Fruit fly (Drosophila melanogaster) whole organism, embryonic: Measurements from ENCODE around the gene AlaRS-m.

Experiments
- Atf6 ChIP-seq: fragments of 200-800 bp; sonication (Bioruptor generic); IDR thresholded peaks from 2 replicates; pipeline ENCODE4 v1.3.6; 2022; ENCODE audit warnings: missing biosample characterization, missing genetic modification characterization
- CG11085 ChIP-seq: fragments of 200-800 bp; sonication (Bioruptor generic); IDR thresholded peaks from 2 replicates; pipeline ENCODE4 v1.3.6; 2022; ENCODE audit warnings: missing biosample characterization, missing genetic modification characterization
- CG12155 ChIP-seq: fragments of 200-800 bp; sonication (Bioruptor generic); optimal IDR thresholded peaks from 3 replicates; lab custom pipeline; 2016; ENCODE audit warnings: missing biosample characterization, missing genetic modification characterization
- CG12659 ChIP-seq: fragments of 200-800 bp; sonication (Bioruptor generic); optimal IDR thresholded peaks from 3 replicates; lab custom pipeline; 2017; ENCODE audit warnings: mild to moderate bottlenecking, missing biosample characterization, missing genetic modification reagents, missing genetic modification characterization
- CG15011 ChIP-seq: fragments of 200-800 bp; sonication (Bioruptor generic); optimal IDR thresholded peaks from 3 replicates; lab custom pipeline; 2018; ENCODE audit warnings: missing biosample characterization, mild to moderate bottlenecking, missing genetic modification characterization
- CG15073 ChIP-seq: fragments of 200-800 bp; sonication (Bioruptor generic); optimal IDR thresholded peaks from 2 replicates; lab custom pipeline; 2016; ENCODE audit warnings: missing biosample characterization, missing genetic modification characterization
- CG2129 ChIP-seq: fragments of 200-800 bp; sonication (Bioruptor generic); IDR thresholded peaks from 2 replicates; pipeline ENCODE4 v1.3.6; 2022; ENCODE audit warnings: missing biosample characterization, missing genetic modification characterization; ENCODE audit not compliant: partially characterized antibody
- CG2678 ChIP-seq: fragments of 200-800 bp; sonication (Bioruptor generic); optimal IDR thresholded peaks from 3 replicates; lab custom pipeline; 2019; ENCODE audit warnings: missing biosample characterization, mild to moderate bottlenecking, missing genetic modification characterization, moderate library complexity
- CG2889 ChIP-seq: fragments of 200-800 bp; sonication (Bioruptor generic); IDR thresholded peaks from 3 replicates; pipeline ENCODE4 v1.3.6; 2022; ENCODE audit warnings: missing biosample characterization, missing genetic modification characterization
- CG33557 ChIP-seq: fragments of 200-800 bp; sonication (Bioruptor generic); optimal IDR thresholded peaks from 2 replicates; lab custom pipeline; 2019; ENCODE audit warnings: missing biosample characterization, mild to moderate bottlenecking, missing genetic modification characterization, moderate library complexity
- CG42726 ChIP-seq: fragments of 200-800 bp; sonication (Bioruptor generic); IDR thresholded peaks from 2 replicates; pipeline ENCODE4 v1.3.6; 2022; ENCODE audit warnings: missing biosample characterization, missing genetic modification characterization; ENCODE audit not compliant: partially characterized antibody
- CG7786 ChIP-seq: fragments of 200-800 bp; sonication (Bioruptor generic); optimal IDR thresholded peaks from 2 replicates; lab custom pipeline; 2016; ENCODE audit warnings: missing biosample characterization, missing genetic modification characterization
- CG7928 ChIP-seq: fragments of 200-800 bp; sonication (Bioruptor generic); optimal IDR thresholded peaks from 2 replicates; lab custom pipeline; 2017; ENCODE audit warnings: missing biosample characterization, mild to moderate bottlenecking, missing genetic modification characterization
- CG7963 ChIP-seq: fragments of 200-800 bp; sonication (Bioruptor generic); IDR thresholded peaks from 3 replicates; pipeline ENCODE4 v1.3.6; 2022; ENCODE audit warnings: missing biosample characterization, missing genetic modification characterization; ENCODE audit not compliant: partially characterized antibody
- D ChIP-seq, 2 experiments: fragments of 200-800 bp in 1 of 2; fragments of >200 bp in 1 of 2; sonication (Bioruptor generic) in 1 of 2; optimal IDR thresholded peaks; 2 replicates in 1 of 2; 3 replicates in 1 of 2; lab custom pipeline; 2017; ENCODE audit warnings: mild to moderate bottlenecking in 1 of 2, missing biosample characterization in 1 of 2, missing genetic modification characterization in 1 of 2, missing genetic modification reagents in 1 of 2
- Dfd ChIP-seq, 2 experiments: fragments of >200 bp; optimal IDR thresholded peaks; 2 replicates each; lab custom pipeline; 2017; ENCODE audit warnings: missing biosample characterization in 2 of 2, missing genetic modification characterization in 2 of 2
- Elba2 ChIP-seq: fragments of 200-800 bp; sonication (Bioruptor generic); optimal IDR thresholded peaks from 3 replicates; lab custom pipeline; 2016; ENCODE audit warnings: missing biosample characterization, missing genetic modification characterization
- H2.0 ChIP-seq: fragments of 200-800 bp; sonication (Bioruptor generic); IDR thresholded peaks from 2 replicates; pipeline ENCODE4 v1.3.6; 2022; ENCODE audit warnings: missing biosample characterization, missing genetic modification characterization
- HHEX ChIP-seq: fragments of 200-800 bp; sonication (Bioruptor generic); optimal IDR thresholded peaks from 3 replicates; lab custom pipeline; 2017; ENCODE audit warnings: missing biosample characterization, mild to moderate bottlenecking, missing genetic modification characterization, missing genetic modification reagents
- Hand ChIP-seq: fragments of 200-800 bp; sonication (Bioruptor generic); optimal IDR thresholded peaks from 2 replicates; lab custom pipeline; 2017; ENCODE audit warnings: mild to moderate bottlenecking, missing biosample characterization, missing genetic modification reagents, missing genetic modification characterization
- MESR4 ChIP-seq: fragments of 200-800 bp; sonication (Bioruptor generic); optimal IDR thresholded peaks from 2 replicates; lab custom pipeline; 2018; ENCODE audit warnings: missing biosample characterization, mild to moderate bottlenecking, missing genetic modification characterization, moderate library complexity
- NfI ChIP-seq: fragments of 200-800 bp; sonication (Bioruptor generic); optimal IDR thresholded peaks from 3 replicates; lab custom pipeline; 2018; ENCODE audit warnings: missing biosample characterization, mild to moderate bottlenecking, missing genetic modification characterization, moderate library complexity
- Rfx ChIP-seq: fragments of 200-800 bp; sonication (Bioruptor generic); IDR thresholded peaks from 2 replicates; pipeline ENCODE4 v1.3.6; 2022; ENCODE audit warnings: missing biosample characterization, missing genetic modification characterization
- TFAM ChIP-seq: fragments of 200-800 bp; sonication (Bioruptor generic); optimal IDR thresholded peaks from 2 replicates; lab custom pipeline; 2017; ENCODE audit warnings: missing biosample characterization, missing genetic modification characterization, inconsistent platforms
- ab ChIP-seq: fragments of 200-800 bp; sonication (Bioruptor generic); optimal IDR thresholded peaks from 2 replicates; lab custom pipeline; 2016; ENCODE audit warnings: missing biosample characterization, missing genetic modification characterization
- al ChIP-seq: fragments of 200-800 bp; sonication (Bioruptor generic); IDR thresholded peaks from 2 replicates; pipeline ENCODE4 v1.3.6; 2022; ENCODE audit warnings: missing biosample characterization, missing genetic modification characterization
- amos ChIP-seq: fragments of 200-800 bp; sonication (Bioruptor generic); IDR thresholded peaks from 2 replicates; pipeline ENCODE4 v1.3.6; 2022; ENCODE audit warnings: missing biosample characterization, missing genetic modification characterization; ENCODE audit not compliant: partially characterized antibody
- bcd ChIP-seq: fragments of 200-800 bp; sonication (Bioruptor generic); optimal IDR thresholded peaks from 2 replicates; lab custom pipeline; 2017; ENCODE audit warnings: missing biosample characterization, mild to moderate bottlenecking, missing genetic modification characterization
- chinmo ChIP-seq: fragments of 200-800 bp; sonication (Bioruptor generic); IDR thresholded peaks from 4 replicates; pipeline ENCODE4 v1.3.6; 2022; ENCODE audit warnings: missing biosample characterization, missing genetic modification characterization; ENCODE audit not compliant: partially characterized antibody
- dati ChIP-seq: fragments of 200-800 bp; sonication (Bioruptor generic); IDR thresholded peaks from 2 replicates; pipeline ENCODE4 v1.3.6; 2022; ENCODE audit warnings: missing biosample characterization, missing genetic modification characterization
- emc ChIP-seq: fragments of 200-800 bp; sonication (Bioruptor generic); optimal IDR thresholded peaks from 2 replicates; lab custom pipeline; 2016; ENCODE audit warnings: missing biosample characterization, missing genetic modification characterization
- eve ChIP-seq, 2 experiments: fragments of >200 bp; optimal IDR thresholded peaks; 2 replicates each; lab custom pipeline; 2017; ENCODE audit warnings: missing biosample characterization in 2 of 2, missing genetic modification characterization in 2 of 2
- eyg ChIP-seq: fragments of 200-800 bp; sonication (Bioruptor generic); optimal IDR thresholded peaks from 3 replicates; lab custom pipeline; 2016; ENCODE audit warnings: missing biosample characterization, missing genetic modification characterization
- ham ChIP-seq: fragments of 200-800 bp; sonication (Bioruptor generic); IDR thresholded peaks from 2 replicates; pipeline ENCODE4 v1.3.6; 2022; ENCODE audit warnings: missing biosample characterization, missing genetic modification characterization
- hbn ChIP-seq: fragments of 200-800 bp; sonication (Bioruptor generic); IDR thresholded peaks from 2 replicates; pipeline ENCODE4 v1.3.6; 2022; ENCODE audit warnings: missing biosample characterization, missing genetic modification characterization; ENCODE audit not compliant: partially characterized antibody
- jumu ChIP-seq: fragments of 200-800 bp; sonication (Bioruptor generic); optimal IDR thresholded peaks from 3 replicates; lab custom pipeline; 2016; ENCODE audit warnings: missing biosample characterization, missing genetic modification characterization
- nau ChIP-seq: fragments of 200-800 bp; sonication (Bioruptor generic); optimal IDR thresholded peaks from 3 replicates; lab custom pipeline; 2017; ENCODE audit warnings: missing biosample characterization, mild to moderate bottlenecking, missing genetic modification characterization, missing genetic modification reagents
- otp ChIP-seq: fragments of 200-800 bp; sonication (Bioruptor generic); IDR thresholded peaks from 3 replicates; pipeline ENCODE4, ENCODE4 v1.3.6; 2022; ENCODE audit warnings: missing biosample characterization, missing genetic modification characterization
- pan ChIP-seq, 4 experiments: fragments of >200 bp in 3 of 4; fragments of 200-800 bp in 1 of 4; sonication (Bioruptor generic) in 1 of 4; optimal IDR thresholded peaks in 3 of 4; IDR thresholded peaks in 1 of 4; 2 replicates each; pipeline versions ENCODE4 v1.3.6 to Lab custom; 2017 to 2022; ENCODE audit warnings: missing biosample characterization in 2 of 4, missing genetic modification characterization in 2 of 4, mixed read lengths in 1 of 4
- prd ChIP-seq, 3 experiments: fragments of >200 bp in 2 of 3; fragments of 200-800 bp in 1 of 3; sonication (Bioruptor generic) in 1 of 3; optimal IDR thresholded peaks in 2 of 3; IDR thresholded peaks in 1 of 3; 2 replicates in 2 of 3; 3 replicates in 1 of 3; pipeline versions ENCODE4 v1.3.6 to Lab custom; 2017 to 2022; ENCODE audit warnings: missing biosample characterization in 1 of 3, missing genetic modification characterization in 1 of 3
- sim ChIP-seq: fragments of 200-800 bp; sonication (Bioruptor generic); IDR thresholded peaks from 2 replicates; pipeline ENCODE4 v1.3.6; 2022; ENCODE audit warnings: missing biosample characterization, missing genetic modification characterization
- sqz ChIP-seq: fragments of 200-800 bp; sonication (Bioruptor generic); optimal IDR thresholded peaks from 3 replicates; lab custom pipeline; 2018; ENCODE audit warnings: missing biosample characterization, mild to moderate bottlenecking, missing genetic modification characterization
- sug ChIP-seq: fragments of 200-800 bp; optimal IDR thresholded peaks from 2 replicates; lab custom pipeline; 2019; ENCODE audit warnings: missing biosample characterization, mild to moderate bottlenecking, missing genetic modification characterization, moderate library complexity
- tgo ChIP-seq: fragments of 200-800 bp; sonication (Bioruptor generic); IDR thresholded peaks from 3 replicates; pipeline ENCODE4 v1.3.6; 2022; ENCODE audit warnings: missing biosample characterization, missing genetic modification characterization
- wek ChIP-seq: fragments of 200-800 bp; sonication (Bioruptor generic); optimal IDR thresholded peaks from 3 replicates; lab custom pipeline; 2018; ENCODE audit warnings: missing biosample characterization, mild to moderate bottlenecking, missing genetic modification characterization, moderate library complexity
- wor ChIP-seq: fragments of 200-800 bp; sonication (Bioruptor generic); IDR thresholded peaks from 2 replicates; pipeline ENCODE4 v1.3.6; 2022; ENCODE audit warnings: missing biosample characterization, missing genetic modification characterization
- yki ChIP-seq: fragments of >200 bp; optimal IDR thresholded peaks from 3 replicates; lab custom pipeline; 2018

Gene AlaRS-m

DNA sequence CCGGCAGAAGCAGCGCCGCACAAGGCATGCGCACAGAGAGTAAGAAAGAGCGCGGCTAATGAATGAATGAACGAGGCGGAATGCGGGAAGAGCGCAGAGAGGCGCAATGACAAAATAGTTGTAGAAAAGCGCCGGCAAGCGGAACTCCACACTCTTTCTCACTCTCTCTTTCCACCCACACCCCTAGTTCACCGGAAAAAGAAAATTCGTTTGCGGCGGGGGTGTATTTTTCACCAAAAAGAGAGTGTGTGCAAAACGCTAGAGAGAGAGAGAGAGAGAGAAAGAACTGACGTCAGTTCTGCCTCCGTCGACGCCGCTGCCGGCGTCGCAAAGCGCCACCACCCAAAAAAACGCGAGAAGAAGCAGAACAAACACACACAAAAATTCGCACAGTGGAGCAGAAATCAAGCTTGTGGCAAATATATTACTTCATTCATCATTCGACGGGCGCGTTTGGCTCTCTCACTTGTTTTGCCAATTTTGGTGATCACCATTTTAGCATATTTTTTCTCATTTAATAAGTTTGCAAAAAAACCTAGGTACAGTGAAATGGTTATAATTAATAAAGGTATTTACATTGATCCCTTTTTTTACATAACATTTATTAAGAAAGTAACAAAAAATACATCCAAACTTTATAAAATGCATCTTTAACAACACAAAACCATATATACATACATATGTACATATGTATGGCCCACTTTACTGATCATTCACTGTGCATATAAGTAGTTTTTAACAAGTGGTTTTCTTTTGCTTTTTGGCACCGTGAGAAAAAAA lies 39.2 kb downstream of the AlaRS-m start (continued):
- peak; percentile 19 for TF ChIP-seq CG7786 (GFP tag; lab: Kevin White, UChicago)
- TF ChIP-seq CG33557: no peak
- TF ChIP-seq eve (GFP tag; optimal IDR thresholded peaks at IDR 0.05; lab: Kevin White, UChicago): peak in 1 of 2 experiments; percentile 35
- TF ChIP-seq Hand: no peak
- peak; percentile 39 for TF ChIP-seq Rfx (GFP tag; lab: Robert Waterston, UW)
- no peak for TF ChIP-seq nau (GFP tag; lab: Kevin White, UChicago)
- TF ChIP-seq CG15011: peak; percentile 32
- TF ChIP-seq CG2678: peak; percentile 72
- peak; percentile 81 for TF ChIP-seq sqz (GFP tag; lab: Kevin White, UChicago)
- TF ChIP-seq HHEX (GFP tag; lab: Kevin White, UChicago): peak; percentile 68
- peak; percentile 53; the same call in 1 of the 2 replicates for TF ChIP-seq al (GFP tag; lab: Robert Waterston, UW)
- no peak for TF ChIP-seq CG15073 (GFP tag; lab: Kevin White, UChicago)
- TF ChIP-seq bcd (GFP tag; lab: Kevin White, UChicago): peak; percentile 75
- TF ChIP-seq CG11085 (GFP tag; lab: Robert Waterston, UW): no peak
- peak; percentile 58 for TF ChIP-seq NfI (GFP tag; lab: Kevin White, UChicago)
- TF ChIP-seq ab: peak; percentile 30
- TF ChIP-seq CG7963 (GFP tag; lab: Robert Waterston, UW): no peak
- TF ChIP-seq CG42726: no peak
- TF ChIP-seq wek (GFP tag; lab: Kevin White, UChicago): no peak
- peak; percentile 35; the same call in 1 of the 3 replicates for TF ChIP-seq tgo (GFP tag; lab: Robert Waterston, UW)
- TF ChIP-seq jumu: peak; percentile 38
- TF ChIP-seq H2.0 (GFP tag; lab: Robert Waterston, UW): no peak
- no peak for TF ChIP-seq emc (GFP tag; lab: Kevin White, UChicago)
- TF ChIP-seq MESR4 (GFP tag; lab: Kevin White, UChicago): no peak
- TF ChIP-seq yki (lab: Kevin White, UChicago): peak; percentile 85
- no peak for TF ChIP-seq CG7928 (GFP tag; lab: Kevin White, UChicago)
- peak; percentile 57; the same call in 1 of the 2 replicates for TF ChIP-seq hbn (GFP tag; lab: Robert Waterston, UW)
- no peak for TF ChIP-seq wor (GFP tag; lab: Robert Waterston, UW)
- TF ChIP-seq otp (GFP tag; lab: Robert Waterston, UW): no peak
- TF ChIP-seq pan (optimal IDR thresholded peaks at IDR 0.05; lab: Kevin White, UChicago): no peak
- peak in 1 of 2 experiments; percentile 65 for TF ChIP-seq pan (GFP tag; optimal IDR thresholded peaks at IDR 0.05 in 1 of 2, IDR thresholded peaks at IDR 0.05 in 1 of 2)
- no peak for TF ChIP-seq D (optimal IDR thresholded peaks at IDR 0.05; lab: Kevin White, UChicago)
- TF ChIP-seq D (GFP tag; optimal IDR thresholded peaks at IDR 0.05; lab: Kevin White, UChicago): peak; percentile 24
- TF ChIP-seq amos (GFP tag; lab: Robert Waterston, UW): no peak
- TF ChIP-seq CG2889 (GFP tag; lab: Robert Waterston, UW): no peak
- TF ChIP-seq TFAM: no peak
- TF ChIP-seq prd (optimal IDR thresholded peaks at IDR 0.05; lab: Kevin White, UChicago): no peak
- peak; percentile 31; the same call in 2 of the 3 replicates for TF ChIP-seq prd (GFP tag; IDR thresholded peaks at IDR 0.05; lab: Robert Waterston, UW)
- peak; percentile 3; the same call in 1 of the 4 replicates for TF ChIP-seq chinmo (GFP tag; lab: Robert Waterston, UW)
- no peak for TF ChIP-seq Dfd (GFP tag; optimal IDR thresholded peaks at IDR 0.05; lab: Kevin White, UChicago)
- TF ChIP-seq ham: no peak
- peak; percentile 15; the same call in 1 of the 2 replicates for TF ChIP-seq CG2129 (GFP tag; lab: Robert Waterston, UW)
- peak; percentile 65 for TF ChIP-seq CG12659 (GFP tag; lab: Kevin White, UChicago)
- TF ChIP-seq sug (tag; lab: Kevin White, UChicago): peak; percentile 27
- no peak for TF ChIP-seq eyg
- no peak for TF ChIP-seq Atf6 (GFP tag; lab: Robert Waterston, UW)
- no peak for TF ChIP-seq Elba2 (GFP tag; lab: Kevin White, UChicago)
- TF ChIP-seq dati (GFP tag; lab: Robert Waterston, UW): no peak
- 0 out of 2 replicates have a peak, but pooled peaks have one; percentile 55 for TF ChIP-seq sim (GFP tag; lab: Robert Waterston, UW)
- peak; percentile 55 for TF ChIP-seq CG12155 (GFP tag; lab: Kevin White, UChicago)
